Worm (Caenorhabditis elegans): ENCODE results near the gene cubn-1.
A peak's percentile ranks its signal among the peaks of the same experiment; 100 is the strongest.

cubn-1 gene

DNA sequence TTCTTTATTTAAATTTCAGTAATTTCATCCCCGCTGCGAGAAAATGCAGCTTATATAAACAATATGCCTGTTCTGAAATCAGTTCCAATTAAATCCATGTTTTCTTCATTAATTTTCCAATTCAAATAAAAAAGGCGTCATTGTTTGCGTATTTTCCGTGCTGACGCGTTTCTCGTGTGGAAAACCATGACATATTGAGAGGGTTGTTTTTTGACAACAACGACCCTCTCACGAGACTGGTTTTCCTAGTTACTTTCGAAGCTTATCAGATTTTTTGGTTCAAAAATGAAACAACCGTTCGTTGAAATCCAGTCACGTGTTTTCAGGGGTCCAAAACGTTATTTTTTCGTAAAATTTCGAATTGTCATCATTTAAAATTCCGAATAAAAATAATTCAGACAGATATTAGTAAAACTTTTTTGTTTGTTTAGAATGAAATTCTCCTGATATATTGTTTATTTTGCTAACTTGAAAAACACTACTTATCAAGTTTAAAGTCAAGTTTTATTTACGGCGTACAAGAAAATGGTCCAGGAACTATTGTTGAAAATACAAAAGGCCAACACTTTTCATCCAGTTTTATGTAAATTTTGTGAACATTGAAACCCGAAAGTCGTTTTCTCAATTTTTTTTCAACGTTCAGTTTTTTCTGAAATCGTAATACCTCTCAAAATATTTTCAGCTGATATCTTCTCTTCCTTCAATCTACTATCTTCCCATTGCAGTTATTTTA is 11.5 kb upstream of the cubn-1 start, which contains the start of gene C14C10.5 (continued):
- TF ChIP-seq T07F8.4 (tag; optimal IDR thresholded peaks at IDR 0.05) (no peak), hlh-12 (tag; optimal IDR thresholded peaks at IDR 0.05) (no peak), nhr-80 (tag; optimal IDR thresholded peaks at IDR 0.05) (peak; percentile 63), nhr-120 (GFP tag; IDR thresholded peaks at IDR 0.05) (no peak), ztf-18 (tag; optimal IDR thresholded peaks at IDR 0.05) (peak; percentile 88), nhr-90 (tag; optimal IDR thresholded peaks at IDR 0.05) (no peak), sdz-38 (tag; optimal IDR thresholded peaks at IDR 0.05) (no peak), F49E8.2 (tag; optimal IDR thresholded peaks at IDR 0.05; ENCODE audit: insufficient read depth) (no peak)

DNA sequence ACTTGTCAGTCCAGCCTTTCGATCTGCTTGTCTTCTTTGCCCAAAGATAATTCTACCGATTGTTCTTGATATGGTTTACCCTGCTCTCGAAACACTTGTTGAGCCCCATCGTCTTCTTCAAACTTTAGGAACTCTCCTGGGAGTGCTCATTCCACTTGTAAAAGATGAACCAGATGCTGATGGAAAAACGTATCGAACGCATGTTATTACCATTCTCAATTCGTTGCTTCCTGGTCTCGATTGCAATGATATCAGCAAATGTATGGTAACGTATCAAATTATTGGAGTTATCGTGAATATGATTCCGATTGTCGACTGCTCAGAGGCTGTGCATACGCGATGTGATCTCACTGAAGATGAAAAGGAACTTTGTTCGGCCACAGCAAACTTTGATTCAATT is 9.3 kb upstream of the cubn-1 start:
- TF ChIP-seq nfyb-1 (GFP tag; IDR thresholded peaks at IDR 0.05), result no peak

DNA sequence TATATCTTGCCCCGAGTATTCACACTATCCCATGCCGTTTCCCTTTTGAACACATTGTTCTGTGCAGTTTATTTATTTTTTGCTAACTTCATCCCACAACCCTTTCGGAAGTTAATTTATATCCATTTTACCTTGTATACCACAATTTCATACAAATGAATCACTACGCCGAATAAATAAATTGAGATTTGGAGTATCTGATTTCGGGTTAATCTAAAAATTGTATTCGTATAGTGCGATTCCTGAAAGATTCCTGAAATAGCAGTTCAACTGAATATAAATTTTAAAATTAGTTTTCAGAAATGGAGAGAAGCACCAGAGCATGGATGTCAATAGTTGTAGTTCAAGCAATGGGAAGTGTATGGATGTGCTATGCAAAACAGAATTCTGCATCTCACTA is 4.0 kb upstream of the cubn-1 start, which contains the start of gene erg-28:
Gene erg-28 (plus strand): TSS at position 301 of the 400 bp plus-strand sequence.
- no peak for TF ChIP-seq F23B12.7 (tag; optimal IDR thresholded peaks at IDR 0.05; ENCODE audit: insufficient read depth)
- peak; percentile 29 for TF ChIP-seq him-1 (tag; optimal IDR thresholded peaks at IDR 0.05)

DNA sequence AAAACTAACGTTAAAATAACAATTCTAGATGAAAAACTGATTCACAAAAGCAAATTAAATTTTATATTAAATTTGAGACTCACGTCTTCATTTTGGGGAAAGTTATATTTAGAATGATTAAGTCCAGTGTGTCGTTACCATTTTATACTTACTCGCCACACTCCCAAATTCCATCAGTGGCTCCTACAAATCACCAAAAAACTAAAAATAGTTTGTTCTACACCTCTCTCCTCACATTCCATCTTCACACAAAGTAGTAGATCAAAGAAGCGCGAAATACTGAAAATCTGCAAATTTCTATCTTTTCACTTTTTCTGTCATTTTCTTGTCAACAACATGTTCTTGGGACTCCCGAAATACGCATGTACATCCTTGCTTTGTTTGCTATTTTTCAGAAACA is 2.3 kb upstream of the cubn-1 start, which contains the start of gene ZC116.5:
Gene ZC116.5 (minus strand): TSS at position 101 of the 400 bp plus-strand sequence.
- TF ChIP-seq hmg-1.2 (GFP tag; IDR thresholded peaks at IDR 0.05) (no peak), T07F8.4 (tag; optimal IDR thresholded peaks at IDR 0.05) (no peak), chd-7 (tag; optimal IDR thresholded peaks at IDR 0.05) (no peak), Y79H2A.3 (GFP tag; conservative IDR thresholded peaks at IDR 0.05) (no peak), bed-1 (GFP tag; IDR thresholded peaks at IDR 0.05) (no peak), Y95B8A.8 (GFP tag; IDR thresholded peaks at IDR 0.05) (no peak), nhr-90 (tag; optimal IDR thresholded peaks at IDR 0.05) (no peak), ztf-28 (GFP tag; IDR thresholded peaks at IDR 0.05) (no peak)

DNA sequence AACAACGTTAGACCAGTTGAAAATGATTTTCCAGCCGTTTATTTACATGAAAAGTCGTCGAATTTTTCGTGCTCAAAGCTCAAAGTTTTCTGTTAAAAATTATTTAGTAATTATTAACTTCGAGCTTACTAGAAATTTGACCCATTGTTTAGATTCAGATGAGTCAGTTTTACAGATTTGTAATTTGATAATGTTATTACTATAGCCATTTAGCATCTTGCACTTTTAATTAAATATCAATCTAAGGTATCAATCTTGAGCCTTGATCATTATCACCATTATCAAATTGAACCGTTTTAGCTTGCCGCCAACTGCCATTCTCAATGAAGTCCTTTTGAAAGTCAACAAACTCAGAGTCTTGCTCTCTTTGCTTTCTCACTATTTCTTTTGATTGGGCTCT is 1.6 kb upstream of the cubn-1 start, which contains the start of gene ZC116.1:
Gene ZC116.1 (plus strand): TSS at position 301 of the 400 bp plus-strand sequence.
- TF ChIP-seq ama-1 (optimal IDR thresholded peaks at IDR 0.05) (no peak), ama-1 (GFP tag; optimal IDR thresholded peaks at IDR 0.05) (no peak), hlh-26 (GFP tag; conservative IDR thresholded peaks at IDR 0.05) (no peak), F33H1.4 (GFP tag; IDR thresholded peaks at IDR 0.05) (no peak)

DNA sequence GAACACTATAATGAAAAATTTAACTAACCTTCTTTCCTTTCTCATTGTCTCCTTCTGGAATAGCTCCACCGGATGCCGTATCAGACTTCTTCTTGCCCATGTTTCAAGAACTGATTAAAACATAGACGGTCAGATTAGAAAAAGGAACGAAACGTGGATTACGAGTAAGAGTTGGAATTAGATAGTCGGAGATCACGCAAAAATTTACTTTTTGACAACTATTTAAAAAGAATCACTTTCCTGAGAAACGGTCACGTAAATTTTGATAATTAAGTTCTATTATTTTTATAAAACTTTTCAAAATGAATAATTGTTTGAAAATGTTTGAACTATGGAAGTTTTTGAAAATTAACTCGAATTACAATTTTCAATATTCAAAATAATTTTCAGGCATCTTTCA is 989 bp downstream of the cubn-1 start, which contains the start of gene cyc-2.2:
Gene cyc-2.2 (minus strand): TSS at position 101 of the 400 bp plus-strand sequence.
- TF ChIP-seq cebp-2 (GFP tag; IDR thresholded peaks at IDR 0.05), result no peak
- no peak for TF ChIP-seq repo-1 (tag; optimal IDR thresholded peaks at IDR 0.05)
- no peak for TF ChIP-seq ZK185.1 (tag; optimal IDR thresholded peaks at IDR 0.05; ENCODE audit: poor library complexity, severe bottlenecking)
- no peak for TF ChIP-seq nhr-179 (tag; optimal IDR thresholded peaks at IDR 0.05)
- no peak for TF ChIP-seq snpc-4 (GFP tag; optimal IDR thresholded peaks at IDR 0.05)
- TF ChIP-seq snpc-4 (tag; optimal IDR thresholded peaks at IDR 0.05), result no peak
- no peak for TF ChIP-seq B0261.1 (tag; optimal IDR thresholded peaks at IDR 0.05)
- TF ChIP-seq lir-1 (GFP tag; conservative IDR thresholded peaks at IDR 0.05), result no peak
- TF ChIP-seq Y67H2A.10 (GFP tag; conservative IDR thresholded peaks at IDR 0.05), result no peak
- TF ChIP-seq B0035.1 (tag; optimal IDR thresholded peaks at IDR 0.05), result no peak
- TF ChIP-seq aptf-2 (GFP tag; conservative IDR thresholded peaks at IDR 0.05), result no peak
